Worm (Caenorhabditis elegans) whole organism, L1 larva: Measurements from ENCODE around the gene dhs-6.

Experiments used
- C16A3.4 ChIP-seq: fragments of 150-350 bp; optimal IDR thresholded peaks from 2 replicates; lab custom pipeline; 2014; ENCODE audit warnings: missing biosample characterization, missing genetic modification characterization
- blmp-1 ChIP-seq: fragments of 150-350 bp; optimal IDR thresholded peaks from 2 replicates; lab custom pipeline; 2014; ENCODE audit warnings: missing biosample characterization, missing genetic modification characterization
- ceh-8 ChIP-seq: fragments of 200-800 bp; sonication (Bioruptor generic); optimal IDR thresholded peaks from 2 replicates; lab custom pipeline; 2018; ENCODE audit warnings: mild to moderate bottlenecking, missing genetic modification characterization, moderate library complexity, missing compliant biosample characterization
- ceh-82 ChIP-seq, 3 experiments: fragments of 150-350 bp in 1 of 3; sonication (generic microtip) in 2 of 3; optimal IDR thresholded peaks; 2 replicates each; lab custom pipeline; 2014 to 2017; ENCODE audit warnings: missing biosample characterization in 3 of 3, missing genetic modification characterization in 3 of 3
- dsc-1 ChIP-seq: sonication (generic microtip); optimal IDR thresholded peaks from 2 replicates; lab custom pipeline; 2016; ENCODE audit warnings: mild to moderate bottlenecking, missing genetic modification characterization, missing compliant biosample characterization
- egl-27 ChIP-seq, 2 experiments: fragments of 150-350 bp in 1 of 2; sonication (generic microtip); optimal IDR thresholded peaks; 3 replicates each; lab custom pipeline; 2017 to 2018; ENCODE audit warnings: missing biosample characterization in 2 of 2, missing genetic modification characterization in 2 of 2, missing genetic modification reagents in 2 of 2
- elt-2 ChIP-seq: sonication (generic microtip); optimal IDR thresholded peaks from 2 replicates; lab custom pipeline; 2016; ENCODE audit warnings: missing genetic modification characterization, mild to moderate bottlenecking, inconsistent platforms, missing compliant biosample characterization, missing genetic modification reagents
- elt-3 ChIP-seq, 6 experiments: fragments of 150-350 bp in 1 of 6; sonication (generic microtip); optimal IDR thresholded peaks; 2 replicates each; lab custom pipeline; 2017 to 2018; ENCODE audit warnings: missing biosample characterization in 6 of 6, missing genetic modification characterization in 6 of 6, inconsistent platforms in 1 of 6
- fkh-4 ChIP-seq: sonication (generic microtip); optimal IDR thresholded peaks from 2 replicates; lab custom pipeline; 2016; ENCODE audit warnings: missing compliant biosample characterization, missing genetic modification characterization, borderline replicate concordance
- hlh-17 ChIP-seq: fragments of 200-800 bp; sonication (Bioruptor generic); optimal IDR thresholded peaks from 2 replicates; lab custom pipeline; 2018; ENCODE audit warnings: missing genetic modification characterization, mild to moderate bottlenecking, missing compliant biosample characterization, moderate library complexity, borderline replicate concordance
- hlh-4 ChIP-seq: sonication (generic microtip); optimal IDR thresholded peaks from 2 replicates; lab custom pipeline; 2016; ENCODE audit warnings: mild to moderate bottlenecking, missing genetic modification characterization, missing compliant biosample characterization
- hpl-2 ChIP-seq: fragments of 150-350 bp; optimal IDR thresholded peaks from 2 replicates; lab custom pipeline; 2014; ENCODE audit warnings: missing biosample characterization, missing genetic modification reagents, missing genetic modification characterization
- jun-1 ChIP-seq: fragments of 150-350 bp; optimal IDR thresholded peaks from 2 replicates; lab custom pipeline; 2014; ENCODE audit warnings: missing biosample characterization, missing genetic modification reagents, missing genetic modification characterization
- lin-14 ChIP-seq: fragments of 200-800 bp; sonication (Bioruptor generic); optimal IDR thresholded peaks from 2 replicates; lab custom pipeline; 2018; ENCODE audit warnings: mild to moderate bottlenecking, missing genetic modification characterization, moderate library complexity, missing compliant biosample characterization
- lin-35 ChIP-seq, 2 experiments: fragments of 150-350 bp; optimal IDR thresholded peaks; 2 replicates each; lab custom pipeline; 2014; ENCODE audit warnings: missing biosample characterization in 2 of 2, missing genetic modification characterization in 2 of 2, missing genetic modification reagents in 2 of 2
- lsy-2 ChIP-seq, 2 experiments: fragments of 150-350 bp; optimal IDR thresholded peaks; 2 replicates each; lab custom pipeline; 2014; ENCODE audit warnings: missing biosample characterization in 2 of 2, missing genetic modification characterization in 2 of 2
- mef-2 ChIP-seq: fragments of 150-350 bp; optimal IDR thresholded peaks from 2 replicates; lab custom pipeline; 2014; ENCODE audit warnings: missing biosample characterization, missing genetic modification characterization
- mep-1 ChIP-seq: fragments of 150-350 bp; optimal IDR thresholded peaks from 2 replicates; lab custom pipeline; 2014; ENCODE audit warnings: missing biosample characterization, missing genetic modification characterization
- nhr-11 ChIP-seq: fragments of 150-350 bp; optimal IDR thresholded peaks from 2 replicates; lab custom pipeline; 2014; ENCODE audit warnings: missing biosample characterization, missing genetic modification characterization
- nhr-20 ChIP-seq: sonication (generic microtip); optimal IDR thresholded peaks from 2 replicates; lab custom pipeline; 2016; ENCODE audit warnings: mild to moderate bottlenecking, missing genetic modification characterization, missing compliant biosample characterization
- nhr-237 ChIP-seq: fragments of 150-350 bp; optimal IDR thresholded peaks from 2 replicates; lab custom pipeline; 2014; ENCODE audit warnings: missing biosample characterization, missing genetic modification characterization
- nhr-28 ChIP-seq: fragments of 150-350 bp; optimal IDR thresholded peaks from 2 replicates; lab custom pipeline; 2014; ENCODE audit warnings: missing biosample characterization, missing genetic modification characterization
- nhr-47 ChIP-seq: sonication (generic microtip); optimal IDR thresholded peaks from 2 replicates; lab custom pipeline; 2016; ENCODE audit warnings: mild to moderate bottlenecking, missing genetic modification characterization, moderate library complexity, missing compliant biosample characterization
- nhr-71 ChIP-seq: sonication (generic microtip); optimal IDR thresholded peaks from 2 replicates; lab custom pipeline; 2016; ENCODE audit warnings: mild to moderate bottlenecking, missing genetic modification characterization, moderate library complexity, missing compliant biosample characterization
- nhr-76 ChIP-seq: sonication (generic microtip); optimal IDR thresholded peaks from 2 replicates; lab custom pipeline; 2017; ENCODE audit warnings: missing biosample characterization, missing genetic modification characterization
- nhr-77 ChIP-seq: fragments of 150-350 bp; optimal IDR thresholded peaks from 2 replicates; lab custom pipeline; 2014; ENCODE audit warnings: missing biosample characterization, missing genetic modification characterization
- nhr-85 ChIP-seq: sonication (generic microtip); peaks from one replicate; lab custom pipeline; 2016; ENCODE audit warnings: missing genetic modification characterization, inconsistent platforms, missing compliant biosample characterization
- pax-3 ChIP-seq: fragments of 200-800 bp; sonication (Bioruptor generic); optimal IDR thresholded peaks from 2 replicates; lab custom pipeline; 2018; ENCODE audit warnings: mild to moderate bottlenecking, missing genetic modification characterization, moderate library complexity, missing compliant biosample characterization
- skn-1 ChIP-seq: fragments of 150-350 bp; optimal IDR thresholded peaks from 2 replicates; lab custom pipeline; 2014; ENCODE audit warnings: missing biosample characterization, missing genetic modification characterization
- snu-23 ChIP-seq: sonication (generic microtip); optimal IDR thresholded peaks from 2 replicates; lab custom pipeline; 2016; ENCODE audit warnings: missing genetic modification characterization, missing compliant biosample characterization
- tbx-2 ChIP-seq: sonication (generic microtip); optimal IDR thresholded peaks from 2 replicates; lab custom pipeline; 2016; ENCODE audit warnings: missing genetic modification characterization, missing compliant biosample characterization
- unc-98 ChIP-seq: fragments of 200-800 bp; sonication (Bioruptor generic); IDR thresholded peaks from 2 replicates; pipeline ENCODE4 v1.3.6; 2022; ENCODE audit warnings: missing genetic modification characterization, missing compliant biosample characterization
- vab-15 ChIP-seq: sonication (generic microtip); optimal IDR thresholded peaks from 2 replicates; lab custom pipeline; 2017; ENCODE audit warnings: missing genotype, mild to moderate bottlenecking, missing genetic modification characterization, missing compliant biosample characterization
- xbp-1 ChIP-seq: sonication (generic microtip); optimal IDR thresholded peaks from 2 replicates; lab custom pipeline; 2016; ENCODE audit warnings: missing genetic modification characterization, missing compliant biosample characterization

Gene dhs-6

DNA sequence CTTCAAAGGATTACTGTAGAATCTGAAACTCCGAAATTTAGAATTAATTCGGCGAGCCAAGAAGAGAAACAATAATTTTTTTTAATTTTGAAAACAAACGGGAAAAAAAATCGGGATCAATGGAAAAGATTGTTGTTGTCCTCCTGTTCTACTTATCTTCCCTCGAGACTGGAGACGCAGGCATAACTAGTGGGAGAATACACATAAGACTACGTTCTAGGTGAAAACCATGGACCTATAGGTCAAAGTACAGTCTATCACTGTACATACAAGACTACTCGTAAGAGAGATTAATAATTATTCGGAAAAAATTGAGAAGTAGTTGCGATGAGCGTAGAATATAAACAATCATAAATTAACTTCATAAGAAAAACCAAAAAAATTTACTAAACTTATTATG, at the start of gene dhs-6:
dhs-6 (minus strand) TSS at position 22 of the 400 bp plus-strand sequence.
- TF ChIP-seq nhr-71 (tag; lab: Kevin White, UChicago) (peak; percentile 13), elt-2 (tag; lab: Kevin White, UChicago) (peak; percentile 20), lsy-2 (tag; optimal IDR thresholded peaks at IDR 0.05; lab: Kevin White, UChicago) (peak in 1 of 2 experiments; percentile 6), elt-3 (tag; optimal IDR thresholded peaks at IDR 0.05; lab: Kevin White, UChicago) (peak in 2 of 6 experiments; percentile 6 to 18), C16A3.4 (peak; percentile 15), snu-23 (peak; percentile 1), hlh-17 (GFP tag; lab: Kevin White, UChicago) (no peak), mep-1 (tag; lab: Kevin White, UChicago) (no peak), nhr-85 (tag; lab: Kevin White, UChicago) (peak; percentile 56), lin-14 (GFP tag; lab: Kevin White, UChicago) (peak; percentile 18), blmp-1 (tag; lab: Kevin White, UChicago) (peak; percentile 58), nhr-20 (tag; lab: Kevin White, UChicago) (peak; percentile 77), nhr-77 (tag; lab: Kevin White, UChicago) (no peak), nhr-76 (no peak), unc-98 (GFP tag; lab: Robert Waterston, UW) (no peak)

- TF ChIP-seq mef-2 (tag; lab: Kevin White, UChicago), result no peak
- TF ChIP-seq hlh-4 (tag; lab: Kevin White, UChicago), result no peak
- no peak for TF ChIP-seq nhr-77 (tag; lab: Kevin White, UChicago)
- no peak for TF ChIP-seq ceh-82 (tag; optimal IDR thresholded peaks at IDR 0.05; lab: Kevin White, UChicago)
Observed at ce11 chrII:5668830-5669229, 49.7 kb upstream of the dhs-6 start, which contains the start of gene C25H3.7. C25H3.7 (minus strand) TSS chrII:5668930.

- TF ChIP-seq mef-2 (tag; lab: Kevin White, UChicago), result no peak
- no peak for TF ChIP-seq ceh-8
Observed at ce11 chrII:5667540-5667939, 48.4 kb upstream of the dhs-6 start.

DNA sequence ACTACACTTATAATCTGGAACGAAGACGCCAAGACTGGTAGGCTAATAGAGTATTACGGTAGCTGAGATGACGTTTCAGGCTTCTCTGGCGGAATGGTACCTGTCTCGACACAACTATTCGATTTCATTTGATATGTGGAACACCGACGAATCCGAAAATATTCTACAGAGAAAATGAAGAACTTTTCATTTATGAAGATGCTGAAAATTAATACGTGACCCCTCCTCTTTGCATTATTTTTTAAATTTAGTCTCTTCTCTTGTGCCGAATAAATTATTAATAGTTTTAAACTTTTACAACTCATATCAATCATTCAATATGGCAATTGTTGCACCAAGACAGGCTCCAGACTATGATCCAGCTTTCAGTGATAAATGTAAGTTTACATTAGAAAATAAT, 46.9 kb upstream of the dhs-6 start, which contains the start of gene C25H3.16:
C25H3.16 (plus strand) TSS at position 301 of the 400 bp plus-strand sequence.
- no peak for TF ChIP-seq jun-1 (tag; lab: Kevin White, UChicago)
- no peak for TF ChIP-seq ceh-82 (tag; optimal IDR thresholded peaks at IDR 0.05; lab: Kevin White, UChicago)
- TF ChIP-seq tbx-2, result no peak
- no peak for TF ChIP-seq vab-15 (tag; lab: Kevin White, UChicago)
- TF ChIP-seq hpl-2 (GFP tag; lab: Kevin White, UChicago), result no peak

- TF ChIP-seq mep-1 (tag; lab: Kevin White, UChicago) (no peak), nhr-11 (tag; lab: Kevin White, UChicago) (no peak), nhr-28 (tag; lab: Kevin White, UChicago) (no peak), vab-15 (tag; lab: Kevin White, UChicago) (no peak), pax-3 (tag; lab: Kevin White, UChicago) (no peak), elt-2 (tag; lab: Kevin White, UChicago) (no peak), nhr-237 (tag; lab: Kevin White, UChicago) (no peak)
Observed at ce11 chrII:5665029-5665428, 45.9 kb upstream of the dhs-6 start, which contains the start of gene C25H3.15. C25H3.15 (plus strand) TSS chrII:5665329.

- TF ChIP-seq nhr-20 (tag; lab: Kevin White, UChicago), result peak; percentile 0
- TF ChIP-seq elt-3 (tag; optimal IDR thresholded peaks at IDR 0.05; lab: Kevin White, UChicago), result peak in 1 of 6 experiments; percentile 31
- peak; percentile 24 for TF ChIP-seq nhr-47 (tag; lab: Kevin White, UChicago)
- TF ChIP-seq dsc-1 (tag; lab: Kevin White, UChicago), result no peak
- peak; percentile 43 for TF ChIP-seq nhr-71 (tag; lab: Kevin White, UChicago)
- peak in 1 of 2 experiments; percentile 6 for TF ChIP-seq lin-35 (GFP tag; optimal IDR thresholded peaks at IDR 0.05; lab: Kevin White, UChicago)
- peak; percentile 59 for TF ChIP-seq blmp-1 (tag; lab: Kevin White, UChicago)
- no peak for TF ChIP-seq skn-1
- no peak for TF ChIP-seq egl-27 (tag; optimal IDR thresholded peaks at IDR 0.05; lab: Kevin White, UChicago)
- TF ChIP-seq lin-14 (GFP tag; lab: Kevin White, UChicago), result peak; percentile 55
- TF ChIP-seq mef-2 (tag; lab: Kevin White, UChicago), result peak; percentile 48
- no peak for TF ChIP-seq fkh-4
- peak; percentile 20 to 29 for TF ChIP-seq lsy-2 (tag; optimal IDR thresholded peaks at IDR 0.05; lab: Kevin White, UChicago)
- TF ChIP-seq xbp-1 (tag; lab: Kevin White, UChicago), result peak; percentile 2
- peak; percentile 41 for TF ChIP-seq snu-23
- TF ChIP-seq, all 84 proteins: peak for 11
Observed at ce11 chrII:5663180-5663791, 44.2 kb upstream of the dhs-6 start.
